Worm (Caenorhabditis elegans) whole organism, young adult: Measurements from ENCODE around the gene pgp-4.

Experiments used
- C06A6.2 ChIP-seq: fragments of 200-800 bp; sonication (Bioruptor generic); conservative IDR thresholded peaks from 2 replicates; pipeline ENCODE4 v1.3.6; 2022; ENCODE audit warnings: missing genetic modification characterization, missing compliant biosample characterization
- F22D6.2 ChIP-seq: sonication (generic microtip); optimal IDR thresholded peaks from 2 replicates; lab custom pipeline; 2016; ENCODE audit warnings: mild to moderate bottlenecking, missing genetic modification characterization, missing compliant biosample characterization
- F37B4.10 ChIP-seq: fragments of 200-800 bp; sonication (Bioruptor generic); IDR thresholded peaks from 2 replicates; pipeline ENCODE4 v1.3.6; 2022; ENCODE audit warnings: missing genetic modification characterization, missing compliant biosample characterization
- F55B11.4 ChIP-seq: sonication (generic microtip); optimal IDR thresholded peaks from 2 replicates; lab custom pipeline; 2016; ENCODE audit warnings: missing compliant biosample characterization, missing genetic modification characterization, borderline replicate concordance; ENCODE audit not compliant: insufficient read depth
- F57A8.1 ChIP-seq: fragments of 200-800 bp; sonication (Bioruptor generic); optimal IDR thresholded peaks from 2 replicates; lab custom pipeline; 2018; ENCODE audit warnings: mild to moderate bottlenecking, missing genetic modification characterization, moderate library complexity, missing compliant biosample characterization
- Y53F4B.3 ChIP-seq: fragments of 200-800 bp; sonication (Bioruptor generic); IDR thresholded peaks from 2 replicates; pipeline ENCODE4 v1.3.6; 2022; ENCODE audit warnings: missing genetic modification reagents, missing genetic modification characterization, missing compliant biosample characterization
- Y53G8AR.9 ChIP-seq: fragments of 200-800 bp; sonication (Bioruptor generic); conservative IDR thresholded peaks from 2 replicates; pipeline ENCODE4 v1.3.6; 2022; ENCODE audit warnings: missing genetic modification reagents, missing genetic modification characterization, missing compliant biosample characterization
- Y56A3A.18 ChIP-seq: fragments of 200-800 bp; sonication (Bioruptor generic); IDR thresholded peaks from 2 replicates; pipeline ENCODE4 v1.3.6; 2022; ENCODE audit warnings: missing genetic modification reagents, missing genetic modification characterization, missing compliant biosample characterization
- Y79H2A.3 ChIP-seq: fragments of 200-800 bp; sonication (Bioruptor generic); conservative IDR thresholded peaks from 2 replicates; pipeline ENCODE4 v1.3.6; 2022; ENCODE audit warnings: missing genetic modification reagents, missing genetic modification characterization, missing compliant biosample characterization
- Y95B8A.8 ChIP-seq: fragments of 200-800 bp; sonication (Bioruptor generic); IDR thresholded peaks from 2 replicates; pipeline ENCODE4 v1.3.6; 2022; ENCODE audit warnings: missing genetic modification reagents, missing genetic modification characterization, missing compliant biosample characterization
- ZK185.1 ChIP-seq: sonication (generic microtip); optimal IDR thresholded peaks from 2 replicates; lab custom pipeline; 2016; ENCODE audit warnings: mild to moderate bottlenecking, missing genetic modification characterization, missing compliant biosample characterization; ENCODE audit not compliant: poor library complexity, severe bottlenecking
- ama-1 ChIP-seq, 3 experiments: fragments of 150-350 bp in 1 of 3; sonication (generic microtip) in 2 of 3; optimal IDR thresholded peaks; 2 replicates each; lab custom pipeline; 2014 to 2018; ENCODE audit warnings: missing biosample characterization in 2 of 3, missing genetic modification characterization in 2 of 3, missing genetic modification reagents in 2 of 3
- atf-7 ChIP-seq: sonication (generic microtip); optimal IDR thresholded peaks from 2 replicates; lab custom pipeline; 2017; ENCODE audit warnings: mild to moderate bottlenecking, missing genetic modification characterization, missing compliant biosample characterization
- attf-6 ChIP-seq: fragments of 200-800 bp; sonication (Bioruptor generic); IDR thresholded peaks from 2 replicates; pipeline ENCODE4 v1.3.6; 2022; ENCODE audit warnings: missing genetic modification reagents, missing genetic modification characterization, missing compliant biosample characterization
- ccch-3 ChIP-seq: fragments of 200-800 bp; sonication (Bioruptor generic); optimal IDR thresholded peaks from 2 replicates; lab custom pipeline; 2018; ENCODE audit warnings: mild to moderate bottlenecking, missing genetic modification characterization, missing compliant biosample characterization
- cebp-1 ChIP-seq, 2 experiments: fragments of 200-800 bp in 1 of 2; sonication (Bioruptor generic) in 1 of 2; sonication (generic microtip) in 1 of 2; IDR thresholded peaks in 1 of 2; optimal IDR thresholded peaks in 1 of 2; 2 replicates each; pipeline versions ENCODE4 v1.3.6 to Lab custom; 2017 to 2022; ENCODE audit warnings: missing compliant biosample characterization in 2 of 2, missing genetic modification characterization in 2 of 2, mild to moderate bottlenecking in 1 of 2, missing genetic modification reagents in 1 of 2, moderate library complexity in 1 of 2
- ceh-27 ChIP-seq: fragments of 200-800 bp; sonication (Bioruptor generic); optimal IDR thresholded peaks from 2 replicates; lab custom pipeline; 2018; ENCODE audit warnings: mild to moderate bottlenecking, missing genetic modification characterization, moderate library complexity, missing compliant biosample characterization
- ceh-79 ChIP-seq: sonication (generic microtip); optimal IDR thresholded peaks from 2 replicates; lab custom pipeline; 2017; ENCODE audit warnings: mild to moderate bottlenecking, missing genetic modification characterization, missing compliant biosample characterization
- dox-1 ChIP-seq: fragments of 200-800 bp; sonication (Bioruptor generic); IDR thresholded peaks from 2 replicates; pipeline ENCODE4 v1.3.6; 2022; ENCODE audit warnings: missing genetic modification reagents, missing genetic modification characterization, missing compliant biosample characterization
- dpff-1 ChIP-seq: sonication (generic microtip); optimal IDR thresholded peaks from 2 replicates; lab custom pipeline; 2017; ENCODE audit warnings: mild to moderate bottlenecking, missing genetic modification characterization, missing compliant biosample characterization
- dpl-1 ChIP-seq: fragments of 150-350 bp; optimal IDR thresholded peaks from 2 replicates; lab custom pipeline; 2014; ENCODE audit warnings: missing biosample characterization, missing genetic modification reagents, missing genetic modification characterization
- egl-44 ChIP-seq: fragments of 200-800 bp; sonication (Bioruptor generic); IDR thresholded peaks from 2 replicates; pipeline ENCODE4 v1.3.6; 2022; ENCODE audit warnings: missing genetic modification reagents, missing genetic modification characterization, missing compliant biosample characterization
- let-526 ChIP-seq: fragments of 200-800 bp; sonication (Bioruptor generic); IDR thresholded peaks from 2 replicates; pipeline ENCODE4 v1.3.6; 2022; ENCODE audit warnings: missing genetic modification reagents, missing genetic modification characterization, missing compliant biosample characterization
- let-607 ChIP-seq, 2 experiments: fragments of 200-800 bp in 1 of 2; sonication (Bioruptor generic) in 1 of 2; sonication (generic microtip) in 1 of 2; optimal IDR thresholded peaks; 2 replicates each; lab custom pipeline; 2016 to 2018; ENCODE audit warnings: mild to moderate bottlenecking in 2 of 2, missing compliant biosample characterization in 2 of 2, missing genetic modification characterization in 2 of 2, moderate library complexity in 2 of 2, missing genotype in 1 of 2
- lir-1 ChIP-seq: fragments of 200-800 bp; sonication (Bioruptor generic); conservative IDR thresholded peaks from 2 replicates; pipeline ENCODE4 v1.3.6; 2022; ENCODE audit warnings: missing genetic modification reagents, missing genetic modification characterization, missing compliant biosample characterization
- madf-10 ChIP-seq: sonication (generic microtip); optimal IDR thresholded peaks from 2 replicates; lab custom pipeline; 2016; ENCODE audit warnings: mild to moderate bottlenecking, missing genetic modification characterization, missing compliant biosample characterization
- madf-3 ChIP-seq: fragments of 200-800 bp; sonication (Bioruptor generic); IDR thresholded peaks from 2 replicates; pipeline ENCODE4 v1.3.6; 2022; ENCODE audit warnings: missing genetic modification reagents, missing genetic modification characterization, missing compliant biosample characterization
- madf-6 ChIP-seq: fragments of 200-800 bp; sonication (Bioruptor generic); IDR thresholded peaks from 2 replicates; pipeline ENCODE4 v1.3.6; 2022; ENCODE audit warnings: missing genetic modification reagents, missing genetic modification characterization, missing compliant biosample characterization
- madf-8 ChIP-seq: fragments of 200-800 bp; sonication (Bioruptor generic); conservative IDR thresholded peaks from 2 replicates; pipeline ENCODE4 v1.3.6; 2022; ENCODE audit warnings: missing genetic modification reagents, missing genetic modification characterization, missing compliant biosample characterization
- mcd-1 ChIP-seq: fragments of 200-800 bp; sonication (Bioruptor generic); IDR thresholded peaks from 2 replicates; pipeline ENCODE4 v1.3.6; 2022; ENCODE audit warnings: missing genetic modification reagents, missing genetic modification characterization, missing compliant biosample characterization
- nfyb-1 ChIP-seq: fragments of 200-800 bp; sonication (Bioruptor generic); IDR thresholded peaks from 2 replicates; pipeline ENCODE4 v1.3.6; 2022; ENCODE audit warnings: missing genetic modification reagents, missing genetic modification characterization, missing compliant biosample characterization
- nhr-179 ChIP-seq: sonication (generic microtip); optimal IDR thresholded peaks from 2 replicates; lab custom pipeline; 2016; ENCODE audit warnings: mild to moderate bottlenecking, missing genetic modification characterization, missing compliant biosample characterization
- nhr-80 ChIP-seq: sonication (generic microtip); optimal IDR thresholded peaks from 2 replicates; lab custom pipeline; 2016; ENCODE audit warnings: missing genetic modification characterization, missing compliant biosample characterization
- nhr-90 ChIP-seq: sonication (generic microtip); optimal IDR thresholded peaks from 2 replicates; lab custom pipeline; 2016; ENCODE audit warnings: missing genotype, mild to moderate bottlenecking, missing genetic modification characterization, missing compliant biosample characterization
- pbrm-1 ChIP-seq: fragments of 200-800 bp; sonication (Bioruptor generic); IDR thresholded peaks from 2 replicates; pipeline ENCODE4 v1.3.6; 2022; ENCODE audit warnings: missing genetic modification reagents, missing genetic modification characterization, missing compliant biosample characterization
- repo-1 ChIP-seq: sonication (generic microtip); optimal IDR thresholded peaks from 2 replicates; lab custom pipeline; 2017; ENCODE audit warnings: mild to moderate bottlenecking, missing genetic modification characterization, missing compliant biosample characterization
- snpc-1.1 ChIP-seq: sonication (generic microtip); optimal IDR thresholded peaks from 2 replicates; lab custom pipeline; 2017; ENCODE audit warnings: missing genetic modification characterization, mild to moderate bottlenecking, missing compliant biosample characterization, antibody characterized with exemption, moderate library complexity, missing genotype, missing genetic modification reagents; ENCODE audit not compliant: insufficient read depth
- snpc-1.3 ChIP-seq: sonication (generic microtip); optimal IDR thresholded peaks from 2 replicates; lab custom pipeline; 2017; ENCODE audit warnings: missing genetic modification characterization, mild to moderate bottlenecking, missing compliant biosample characterization, antibody characterized with exemption, moderate library complexity, missing genotype, missing genetic modification reagents; ENCODE audit not compliant: insufficient read depth
- zfh-2 ChIP-seq: fragments of 200-800 bp; sonication (Bioruptor generic); conservative IDR thresholded peaks from 2 replicates; pipeline ENCODE4 v1.3.6; 2022; ENCODE audit warnings: missing genetic modification reagents, missing genetic modification characterization, missing compliant biosample characterization
- ztf-25 ChIP-seq: fragments of 200-800 bp; sonication (Bioruptor generic); IDR thresholded peaks from 2 replicates; pipeline ENCODE4 v1.3.6; 2022; ENCODE audit warnings: missing genetic modification reagents, missing genetic modification characterization, missing compliant biosample characterization

Gene pgp-4

DNA sequence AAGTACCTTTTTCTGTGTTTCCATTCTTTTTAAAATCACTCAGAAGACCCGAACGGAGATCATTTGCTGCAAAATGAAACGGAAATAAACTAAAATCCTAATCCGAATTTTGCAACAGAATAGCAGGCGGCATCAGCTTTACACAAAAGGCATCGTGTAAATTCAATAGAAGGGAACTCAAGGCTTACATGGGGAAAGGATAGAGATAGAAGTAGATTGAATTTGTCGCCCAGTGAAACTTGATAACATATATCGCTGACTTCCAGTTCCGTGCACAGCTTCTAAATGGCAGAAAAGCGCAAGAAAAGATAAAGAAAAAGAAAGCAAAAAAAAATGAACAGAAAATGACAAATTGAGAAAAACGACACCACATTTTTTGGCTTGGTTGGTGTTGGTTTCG lies 48.3 kb downstream of the pgp-4 start, which contains the start of gene slo-2 (continued):
- TF ChIP-seq snpc-1.3 (tag; lab: Kevin White, UChicago) (no peak), egl-44 (GFP tag; lab: Robert Waterston, UW) (no peak), ZK185.1 (tag; lab: Kevin White, UChicago) (no peak)

- no peak for TF ChIP-seq Y95B8A.8 (GFP tag; lab: Robert Waterston, UW)
- peak; percentile 17; the same call in 1 of the 2 replicates for TF ChIP-seq Y53G8AR.9
- TF ChIP-seq nhr-80: peak; percentile 4
These were observed 49.2 kb downstream of the pgp-4 start for ce11 chrX:11406784-11407183.

ce11 chrX:11407682-11408335 lies 50.2 kb downstream of the pgp-4 start, which contains the start of gene F08B12.4:
Gene F08B12.4 (minus strand): TSS chrX:11407732.
- TF ChIP-seq F22D6.2 (tag; lab: Kevin White, UChicago) (no peak), nhr-90 (tag; lab: Kevin White, UChicago) (no peak), atf-7 (tag; lab: Kevin White, UChicago) (peak; percentile 23), F37B4.10 (GFP tag; lab: Robert Waterston, UW) (no peak), nhr-80 (peak; percentile 84), ceh-27 (GFP tag; lab: Kevin White, UChicago) (no peak), ccch-3 (GFP tag; lab: Kevin White, UChicago) (no peak), let-526 (no peak), dox-1 (GFP tag; lab: Robert Waterston, UW) (0 out of 2 replicates have a peak, but pooled peaks have one; percentile 13), let-607 (tag; optimal IDR thresholded peaks at IDR 0.05; lab: Kevin White, UChicago) (no peak), F55B11.4 (tag; lab: Kevin White, UChicago) (no peak), F57A8.1 (GFP tag; lab: Kevin White, UChicago) (no peak), mcd-1 (GFP tag; lab: Robert Waterston, UW) (no peak), Y95B8A.8 (GFP tag; lab: Robert Waterston, UW) (no peak), Y53F4B.3 (GFP tag; lab: Robert Waterston, UW) (no peak), nfyb-1 (peak; percentile 30; the same call in 1 of the 2 replicates), ceh-79 (no peak), ama-1 (optimal IDR thresholded peaks at IDR 0.05; lab: Kevin White, UChicago) (peak; percentile 68), ama-1 (GFP tag; optimal IDR thresholded peaks at IDR 0.05; lab: Kevin White, UChicago) (no peak)

DNA sequence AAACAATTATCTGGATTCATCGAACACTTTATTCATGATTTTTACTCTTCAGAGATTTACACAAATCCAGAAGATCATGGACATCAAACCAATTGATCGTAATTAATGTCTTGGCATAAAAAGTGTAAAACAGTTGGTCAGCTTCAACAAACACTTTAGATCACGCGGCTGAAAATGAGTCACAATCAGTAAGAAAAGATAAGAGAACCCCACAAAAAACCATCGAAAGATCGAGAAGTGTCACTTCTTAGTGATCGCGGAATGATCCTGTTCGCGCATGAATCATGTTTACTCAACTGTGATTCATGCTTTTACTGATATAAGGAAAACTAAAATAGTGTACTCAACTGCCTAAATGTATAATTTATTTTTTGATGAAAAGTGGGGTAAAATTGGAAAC lies 51.8 kb downstream of the pgp-4 start:
- TF ChIP-seq dpl-1: no peak
- TF ChIP-seq nhr-80: peak; percentile 46
- no peak for TF ChIP-seq madf-3 (GFP tag; lab: Robert Waterston, UW)
- TF ChIP-seq zfh-2: no peak
- no peak for TF ChIP-seq madf-6 (GFP tag; lab: Robert Waterston, UW)
- no peak for TF ChIP-seq F37B4.10 (GFP tag; lab: Robert Waterston, UW)
- peak; percentile 48 for TF ChIP-seq ZK185.1 (tag; lab: Kevin White, UChicago)
- no peak for TF ChIP-seq ztf-25 (GFP tag; lab: Robert Waterston, UW)
- TF ChIP-seq nhr-179: no peak
- TF ChIP-seq repo-1 (tag; lab: Kevin White, UChicago): peak; percentile 44
- TF ChIP-seq C06A6.2 (GFP tag; lab: Robert Waterston, UW): no peak
- TF ChIP-seq Y56A3A.18 (GFP tag; lab: Robert Waterston, UW): no peak
- TF ChIP-seq pbrm-1 (GFP tag; lab: Robert Waterston, UW): no peak
- no peak for TF ChIP-seq cebp-1 (GFP tag; IDR thresholded peaks at IDR 0.05; lab: Robert Waterston, UW)
- peak; percentile 30 for TF ChIP-seq cebp-1 (tag; optimal IDR thresholded peaks at IDR 0.05; lab: Kevin White, UChicago)
- TF ChIP-seq madf-8 (GFP tag; lab: Robert Waterston, UW): no peak
- TF ChIP-seq Y79H2A.3: no peak
- TF ChIP-seq madf-10 (tag; lab: Kevin White, UChicago): no peak
- no peak for TF ChIP-seq attf-6 (GFP tag; lab: Robert Waterston, UW)
- TF ChIP-seq F55B11.4 (tag; lab: Kevin White, UChicago): no peak
- no peak for TF ChIP-seq lir-1 (GFP tag; lab: Robert Waterston, UW)
- no peak for TF ChIP-seq snpc-1.1 (tag; lab: Kevin White, UChicago)
- TF ChIP-seq dpff-1: no peak
- TF ChIP-seq nfyb-1: no peak
